Worm (Caenorhabditis elegans) whole organism, L4/young adult: ENCODE data around the gene Y69A2AR.32.

Source experiments
- W03F9.2 ChIP-seq: fragments of 150-350 bp; optimal IDR thresholded peaks from 2 replicates; lab custom pipeline; 2014; ENCODE audit warnings: missing biosample characterization, missing genetic modification characterization
- dao-5 ChIP-seq: sonication (generic microtip); optimal IDR thresholded peaks from 2 replicates; lab custom pipeline; 2016; ENCODE audit warnings: missing genotype, missing genetic modification characterization, moderate library complexity, missing compliant biosample characterization
- him-1 ChIP-seq: sonication (generic microtip); optimal IDR thresholded peaks from 2 replicates; lab custom pipeline; 2016; ENCODE audit warnings: missing genotype, missing genetic modification reagents, missing genetic modification characterization, missing compliant biosample characterization

ce11 chrIV:2597417-2597816 is 12.8 kb upstream of the Y69A2AR.32 start, which contains the start of gene Y69A2AR.47:
- TF ChIP-seq him-1 (no peak), dao-5 (tag; lab: Kevin White, UChicago) (no peak), W03F9.2 (tag; lab: Kevin White, UChicago) (no peak)
